Fruit fly (Drosophila melanogaster) whole organism, embryonic: ENCODE measurements around the gene CG4607.

Experiments used
- Aef1 ChIP-seq: fragments of 200-800 bp; sonication (Bioruptor generic); IDR thresholded peaks from 3 replicates; pipeline ENCODE4 v1.3.6; 2022; ENCODE audit warnings: missing biosample characterization, missing genetic modification characterization
- CG10462 ChIP-seq: fragments of 200-800 bp; sonication (Bioruptor generic); optimal IDR thresholded peaks from 2 replicates; lab custom pipeline; 2016; ENCODE audit warnings: missing biosample characterization, missing genetic modification characterization
- CG10565 ChIP-seq: fragments of 200-800 bp; sonication (Bioruptor generic); optimal IDR thresholded peaks from 3 replicates; lab custom pipeline; 2016; ENCODE audit warnings: missing biosample characterization, mild to moderate bottlenecking, missing genetic modification characterization
- CG11696 ChIP-seq: fragments of 200-800 bp; sonication (Bioruptor generic); IDR thresholded peaks from 2 replicates; pipeline ENCODE4 v1.3.6; 2022; ENCODE audit warnings: missing biosample characterization, missing genetic modification characterization
- CG12219 ChIP-seq: fragments of 200-800 bp; sonication (Bioruptor generic); optimal IDR thresholded peaks from 3 replicates; lab custom pipeline; 2018; ENCODE audit warnings: missing biosample characterization, mild to moderate bottlenecking, missing genetic modification characterization
- CG13287 ChIP-seq: fragments of 200-800 bp; sonication (Bioruptor generic); IDR thresholded peaks from 2 replicates; pipeline ENCODE4 v1.3.6; 2022; ENCODE audit warnings: missing biosample characterization, missing genetic modification characterization; ENCODE audit not compliant: partially characterized antibody
- CG14667 ChIP-seq: fragments of 200-800 bp; sonication (Bioruptor generic); IDR thresholded peaks from 2 replicates; pipeline ENCODE4 v1.3.6; 2022; ENCODE audit warnings: missing biosample characterization, missing genetic modification characterization
- CG15696 ChIP-seq: fragments of 200-800 bp; sonication (Bioruptor generic); optimal IDR thresholded peaks from 2 replicates; lab custom pipeline; 2019; ENCODE audit warnings: missing biosample characterization, mild to moderate bottlenecking, missing genetic modification characterization, moderate library complexity
- CG16779 ChIP-seq: fragments of 200-800 bp; sonication (Bioruptor generic); IDR thresholded peaks from 2 replicates; pipeline ENCODE4 v1.3.6; 2022; ENCODE audit warnings: missing biosample characterization, missing genetic modification characterization
- CG17328 ChIP-seq: fragments of 200-800 bp; sonication (Bioruptor generic); IDR thresholded peaks from 2 replicates; pipeline ENCODE4 v1.3.6; 2022; ENCODE audit warnings: missing biosample characterization, missing genetic modification characterization
- CG2199 ChIP-seq: fragments of 200-800 bp; sonication (Bioruptor generic); IDR thresholded peaks from 3 replicates; pipeline ENCODE4 v1.3.6; 2022; ENCODE audit warnings: missing biosample characterization, missing genetic modification characterization
- CG31388 ChIP-seq: fragments of 200-800 bp; sonication (Bioruptor generic); optimal IDR thresholded peaks from 2 replicates; lab custom pipeline; 2016; ENCODE audit warnings: missing biosample characterization, missing genetic modification characterization
- CG43689 ChIP-seq: fragments of 200-800 bp; sonication (Bioruptor generic); IDR thresholded peaks from 2 replicates; pipeline ENCODE4 v1.3.6; 2022; ENCODE audit warnings: missing biosample characterization, missing genetic modification characterization
- CG6689 ChIP-seq: fragments of 200-800 bp; sonication (Bioruptor generic); IDR thresholded peaks from 2 replicates; pipeline ENCODE4 v1.3.6; 2022; ENCODE audit warnings: missing biosample characterization, missing genetic modification characterization
- CG6765 ChIP-seq: fragments of 200-800 bp; sonication (Bioruptor generic); optimal IDR thresholded peaks from 3 replicates; lab custom pipeline; 2017; ENCODE audit warnings: missing biosample characterization, mild to moderate bottlenecking, missing genetic modification characterization
- CG7357 ChIP-seq: fragments of 200-800 bp; sonication (Bioruptor generic); IDR thresholded peaks from 3 replicates; pipeline ENCODE4 v1.3.6; 2022; ENCODE audit warnings: missing biosample characterization, missing genetic modification characterization
- CG7745 ChIP-seq: fragments of 200-800 bp; sonication (Bioruptor generic); optimal IDR thresholded peaks from 2 replicates; lab custom pipeline; 2018; ENCODE audit warnings: missing biosample characterization, mild to moderate bottlenecking, missing genetic modification characterization, moderate library complexity
- CG7987 ChIP-seq: fragments of 200-800 bp; sonication (Bioruptor generic); optimal IDR thresholded peaks from 2 replicates; lab custom pipeline; 2018; ENCODE audit warnings: missing biosample characterization, mild to moderate bottlenecking, missing genetic modification characterization, moderate library complexity
- CG9609 ChIP-seq: fragments of 200-800 bp; sonication (Bioruptor generic); optimal IDR thresholded peaks from 3 replicates; lab custom pipeline; 2016; ENCODE audit warnings: missing biosample characterization, missing genetic modification characterization
- CG9876 ChIP-seq: fragments of 200-800 bp; sonication (Bioruptor generic); optimal IDR thresholded peaks from 2 replicates; lab custom pipeline; 2016; ENCODE audit warnings: missing biosample characterization, missing genetic modification characterization
- CoRest ChIP-seq: fragments of 200-800 bp; sonication (Bioruptor generic); optimal IDR thresholded peaks from 3 replicates; lab custom pipeline; 2018; ENCODE audit warnings: missing biosample characterization, mild to moderate bottlenecking, missing genetic modification characterization, moderate library complexity
- Drgx ChIP-seq: fragments of 200-800 bp; sonication (Bioruptor generic); IDR thresholded peaks from 2 replicates; pipeline ENCODE4 v1.3.6; 2022; ENCODE audit warnings: missing biosample characterization, missing genetic modification characterization
- Ets97D ChIP-seq: fragments of 200-800 bp; sonication (Bioruptor generic); optimal IDR thresholded peaks from 3 replicates; lab custom pipeline; 2016; ENCODE audit warnings: missing biosample characterization, missing genetic modification characterization
- Fer1 ChIP-seq: fragments of 200-800 bp; sonication (Bioruptor generic); optimal IDR thresholded peaks from 2 replicates; lab custom pipeline; 2017; ENCODE audit warnings: missing biosample characterization, mild to moderate bottlenecking, missing genetic modification characterization
- HLH54F ChIP-seq: fragments of 200-800 bp; sonication (Bioruptor generic); optimal IDR thresholded peaks from 3 replicates; lab custom pipeline; 2016; ENCODE audit warnings: missing biosample characterization, missing genetic modification characterization
- Hmr ChIP-seq: fragments of 200-800 bp; sonication (Bioruptor generic); optimal IDR thresholded peaks from 3 replicates; lab custom pipeline; 2017; ENCODE audit warnings: mild to moderate bottlenecking, missing biosample characterization, missing genetic modification reagents, missing genetic modification characterization
- Mad ChIP-seq: fragments of 200-800 bp; sonication (Bioruptor generic); optimal IDR thresholded peaks from 2 replicates; lab custom pipeline; 2016; ENCODE audit warnings: missing biosample characterization, missing genetic modification characterization
- NC2α ChIP-seq: fragments of 200-800 bp; sonication (Bioruptor generic); optimal IDR thresholded peaks from 2 replicates; lab custom pipeline; 2016; ENCODE audit warnings: missing biosample characterization, missing genetic modification characterization
- Nf-YA ChIP-seq: fragments of 200-800 bp; sonication (Bioruptor generic); IDR thresholded peaks from 2 replicates; pipeline ENCODE4 v1.3.6; 2022; ENCODE audit warnings: missing biosample characterization, missing genetic modification characterization
- Oaz ChIP-seq: fragments of 200-800 bp; sonication (Bioruptor generic); IDR thresholded peaks from 2 replicates; pipeline ENCODE4 v1.3.6; 2022; ENCODE audit warnings: missing biosample characterization, missing genetic modification characterization
- Xbp1 ChIP-seq: fragments of 200-800 bp; sonication (Bioruptor generic); optimal IDR thresholded peaks from 3 replicates; lab custom pipeline; 2016; ENCODE audit warnings: missing biosample characterization, mild to moderate bottlenecking, missing genetic modification characterization
- ac ChIP-seq: fragments of 200-800 bp; sonication (Bioruptor generic); optimal IDR thresholded peaks from 3 replicates; lab custom pipeline; 2017; ENCODE audit warnings: missing biosample characterization, mild to moderate bottlenecking, missing genetic modification characterization
- ara ChIP-seq: fragments of 200-800 bp; sonication (Bioruptor generic); IDR thresholded peaks from 2 replicates; pipeline ENCODE4 v1.3.6; 2022; ENCODE audit warnings: missing biosample characterization, missing genetic modification characterization
- az2 ChIP-seq: fragments of 200-800 bp; sonication (Bioruptor generic); optimal IDR thresholded peaks from 3 replicates; lab custom pipeline; 2016; ENCODE audit warnings: missing biosample characterization, missing genetic modification characterization
- corto ChIP-seq: fragments of 200-800 bp; sonication (Bioruptor generic); optimal IDR thresholded peaks from 2 replicates; lab custom pipeline; 2016; ENCODE audit warnings: missing biosample characterization, mild to moderate bottlenecking, missing genetic modification characterization, moderate library complexity
- en ChIP-seq: fragments of 200-800 bp; sonication (Bioruptor generic); optimal IDR thresholded peaks from 2 replicates; lab custom pipeline; 2016; ENCODE audit warnings: missing biosample characterization, missing genetic modification characterization
- gcm2 ChIP-seq: fragments of 200-800 bp; sonication (Bioruptor generic); optimal IDR thresholded peaks from 2 replicates; lab custom pipeline; 2016; ENCODE audit warnings: missing biosample characterization, missing genetic modification characterization
- ind ChIP-seq: fragments of 200-800 bp; sonication (Bioruptor generic); optimal IDR thresholded peaks from 3 replicates; lab custom pipeline; 2016; ENCODE audit warnings: missing biosample characterization, missing genetic modification characterization
- jumu ChIP-seq: fragments of 200-800 bp; sonication (Bioruptor generic); optimal IDR thresholded peaks from 3 replicates; lab custom pipeline; 2016; ENCODE audit warnings: missing biosample characterization, missing genetic modification characterization
- pfk ChIP-seq: fragments of 200-800 bp; sonication (Bioruptor generic); optimal IDR thresholded peaks from 2 replicates; lab custom pipeline; 2018; ENCODE audit warnings: missing biosample characterization, mild to moderate bottlenecking, missing genetic modification characterization, moderate library complexity
- phol ChIP-seq: fragments of 200-800 bp; sonication (Bioruptor generic); optimal IDR thresholded peaks from 3 replicates; lab custom pipeline; 2018; ENCODE audit warnings: missing biosample characterization, mild to moderate bottlenecking, missing genetic modification characterization, moderate library complexity
- pzg ChIP-seq: fragments of 200-800 bp; sonication (Bioruptor generic); optimal IDR thresholded peaks from 3 replicates; lab custom pipeline; 2018; ENCODE audit warnings: missing biosample characterization, mild to moderate bottlenecking, missing genetic modification characterization, moderate library complexity
- ro ChIP-seq: fragments of 200-800 bp; sonication (Bioruptor generic); IDR thresholded peaks from 2 replicates; pipeline ENCODE4 v1.3.6; 2022; ENCODE audit warnings: missing biosample characterization, missing genetic modification characterization
- run ChIP-seq: fragments of 200-800 bp; sonication (Bioruptor generic); optimal IDR thresholded peaks from 3 replicates; lab custom pipeline; 2018; ENCODE audit warnings: missing biosample characterization, mild to moderate bottlenecking, missing genetic modification characterization
- shn ChIP-seq: fragments of 200-800 bp; sonication (Bioruptor generic); optimal IDR thresholded peaks from 3 replicates; lab custom pipeline; 2016; ENCODE audit warnings: missing biosample characterization, missing genetic modification characterization
- tap ChIP-seq: fragments of 200-800 bp; optimal IDR thresholded peaks from 3 replicates; lab custom pipeline; 2019; ENCODE audit warnings: missing biosample characterization, mild to moderate bottlenecking, missing genetic modification characterization, moderate library complexity
- tgo ChIP-seq: fragments of 200-800 bp; sonication (Bioruptor generic); IDR thresholded peaks from 3 replicates; pipeline ENCODE4 v1.3.6; 2022; ENCODE audit warnings: missing biosample characterization, missing genetic modification characterization
- vnd ChIP-seq: fragments of 200-800 bp; sonication (Bioruptor generic); IDR thresholded peaks from 3 replicates; pipeline ENCODE4 v1.3.6; 2022; ENCODE audit warnings: missing biosample characterization, missing genetic modification characterization; ENCODE audit not compliant: partially characterized antibody
- wdn ChIP-seq: fragments of 200-800 bp; sonication (Bioruptor generic); IDR thresholded peaks from 2 replicates; pipeline ENCODE4 v1.3.6; 2022; ENCODE audit warnings: missing biosample characterization, missing genetic modification characterization
- zf30C ChIP-seq: fragments of 200-800 bp; sonication (Bioruptor generic); optimal IDR thresholded peaks from 3 replicates; lab custom pipeline; 2018; ENCODE audit warnings: missing biosample characterization, mild to moderate bottlenecking, missing genetic modification characterization

The CG4607 gene

DNA sequence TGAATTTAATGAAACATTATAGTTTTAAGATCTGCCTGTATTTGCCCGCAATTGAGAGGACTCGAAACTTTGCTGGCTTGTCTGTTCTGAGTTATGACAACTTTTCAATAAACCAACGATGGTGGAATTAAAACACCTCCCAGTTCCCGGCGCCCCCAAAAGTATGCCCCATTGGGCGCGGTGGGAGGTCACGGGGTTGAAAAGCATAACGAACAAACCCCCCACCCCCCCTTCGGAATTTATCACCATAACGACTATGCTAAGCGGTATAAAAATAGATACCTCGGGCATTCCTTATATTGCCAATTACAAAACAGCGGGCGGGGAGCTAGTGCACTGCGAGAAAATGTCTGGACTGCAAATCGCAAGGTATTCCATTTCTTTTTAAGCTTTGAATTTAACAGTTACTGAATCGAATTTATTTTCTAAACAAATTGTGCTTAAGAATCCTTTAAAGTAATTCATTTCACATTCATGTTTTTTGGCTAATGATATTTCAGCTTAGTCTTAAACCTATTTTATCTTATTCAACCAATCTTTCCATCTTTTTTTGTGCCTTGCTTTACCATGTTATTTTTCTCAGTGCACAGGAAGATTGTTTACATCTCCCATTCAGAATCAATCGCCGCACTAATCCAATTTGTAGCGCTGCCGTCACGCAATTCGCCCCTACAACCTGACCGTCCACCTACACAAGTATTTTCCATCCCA, 32.2 kb downstream of the CG4607 start (continued):
- TF ChIP-seq tap (tag; lab: Kevin White, UChicago) (peak; percentile 72), Aef1 (peak; percentile 73), CG14667 (GFP tag; lab: Robert Waterston, UW) (peak; percentile 46), CG16779 (GFP tag; lab: Robert Waterston, UW) (no peak), zf30C (GFP tag; lab: Kevin White, UChicago) (peak; percentile 85), CG7987 (GFP tag; lab: Kevin White, UChicago) (no peak), CG7745 (tag; lab: Kevin White, UChicago) (peak; percentile 25), ro (GFP tag; lab: Robert Waterston, UW) (peak; percentile 41; the same call in 1 of the 2 replicates), Xbp1 (GFP tag; lab: Kevin White, UChicago) (peak; percentile 89), CG43689 (GFP tag; lab: Robert Waterston, UW) (peak; percentile 28; the same call in 1 of the 2 replicates), Mad (GFP tag; lab: Kevin White, UChicago) (peak; percentile 74), CG12219 (peak; percentile 66), ara (GFP tag; lab: Robert Waterston, UW) (peak; percentile 65; the same call in 1 of the 2 replicates), Oaz (peak; percentile 64), CoRest (tag; lab: Kevin White, UChicago) (peak; percentile 94), CG10565 (GFP tag; lab: Kevin White, UChicago) (no peak), CG7357 (GFP tag; lab: Robert Waterston, UW) (peak; percentile 65; the same call in 2 of the 3 replicates), ac (peak; percentile 47), CG17328 (GFP tag; lab: Robert Waterston, UW) (peak; percentile 84), phol (tag; lab: Kevin White, UChicago) (peak; percentile 84), pzg (no peak), vnd (no peak), corto (GFP tag; lab: Kevin White, UChicago) (no peak), pfk (GFP tag; lab: Kevin White, UChicago) (no peak), CG6689 (GFP tag; lab: Robert Waterston, UW) (peak; percentile 84), gcm2 (GFP tag; lab: Kevin White, UChicago) (peak; percentile 70), shn (GFP tag; lab: Kevin White, UChicago) (peak; percentile 88), CG9609 (peak; percentile 90), az2 (GFP tag; lab: Kevin White, UChicago) (peak; percentile 87), Ets97D (GFP tag; lab: Kevin White, UChicago) (peak; percentile 15), CG13287 (GFP tag; lab: Robert Waterston, UW) (no peak), run (tag; lab: Kevin White, UChicago) (peak; percentile 82), NC2α (GFP tag; lab: Kevin White, UChicago) (peak; percentile 68), CG9876 (peak; percentile 80), CG15696 (peak; percentile 66), en (peak; percentile 18), CG2199 (no peak), Fer1 (GFP tag; lab: Kevin White, UChicago) (peak; percentile 78), Nf-YA (peak; percentile 56; the same call in 1 of the 2 replicates), Hmr (GFP tag; lab: Kevin White, UChicago) (peak; percentile 91), tgo (peak; percentile 82), ind (GFP tag; lab: Kevin White, UChicago) (peak; percentile 74), CG6765 (peak; percentile 20), Drgx (GFP tag; lab: Robert Waterston, UW) (peak; percentile 85), CG31388 (GFP tag; lab: Kevin White, UChicago) (no peak), HLH54F (GFP tag; lab: Kevin White, UChicago) (peak; percentile 71), wdn (GFP tag; lab: Robert Waterston, UW) (peak; percentile 79), jumu (GFP tag; lab: Kevin White, UChicago) (no peak), CG11696 (GFP tag; lab: Robert Waterston, UW) (peak; percentile 43; the same call in 1 of the 2 replicates), CG10462 (peak; percentile 64)
